Fruit fly (Drosophila melanogaster): ENCODE results near the gene Arl8.

- TF ChIP-seq CG3032 (tag; optimal IDR thresholded peaks at IDR 0.05) = peak; percentile 11
- no peak for TF ChIP-seq Sox102F (GFP tag; optimal IDR thresholded peaks at IDR 0.05)
- no peak for TF ChIP-seq CG9139 (GFP tag; optimal IDR thresholded peaks at IDR 0.05)
- TF ChIP-seq dac (GFP tag; optimal IDR thresholded peaks at IDR 0.05) = no peak
- TF ChIP-seq CG11902 (GFP tag; optimal IDR thresholded peaks at IDR 0.05) = peak; percentile 25
- no peak for TF ChIP-seq CG6854 (GFP tag; optimal IDR thresholded peaks at IDR 0.05)
- no peak for TF ChIP-seq CG11294 (GFP tag; IDR thresholded peaks at IDR 0.05)
- TF ChIP-seq fd59A (GFP tag; optimal IDR thresholded peaks at IDR 0.05) = no peak
- TF ChIP-seq lz (GFP tag; optimal IDR thresholded peaks at IDR 0.05) = no peak
- TF ChIP-seq Met (GFP tag; optimal IDR thresholded peaks at IDR 0.05) = no peak
- TF ChIP-seq fkh (GFP tag; optimal IDR thresholded peaks at IDR 0.05) = no peak
Observed at dm6 chr3R:8120338-8120662, 6.1 kb upstream of the Arl8 start.
